Worm (Caenorhabditis elegans) whole organism, L3 larva: ENCODE results near the gene fbxa-182.

Source experiments
- R02D3.7 ChIP-seq: fragments of 150-350 bp; optimal IDR thresholded peaks from 2 replicates; lab custom pipeline; 2014; ENCODE audit warnings: missing biosample characterization, missing genetic modification characterization
- ZK546.5 ChIP-seq: sonication (generic microtip); optimal IDR thresholded peaks from 2 replicates; lab custom pipeline; 2017; ENCODE audit warnings: missing biosample characterization, missing genetic modification characterization
- aly-2 ChIP-seq: fragments of 150-350 bp; optimal IDR thresholded peaks from 2 replicates; lab custom pipeline; 2014; ENCODE audit warnings: missing biosample characterization, missing genetic modification characterization
- ama-1 ChIP-seq: fragments of 150-350 bp; optimal IDR thresholded peaks from 2 replicates; lab custom pipeline; 2018
- ceh-28 ChIP-seq: fragments of 150-350 bp; optimal IDR thresholded peaks from 2 replicates; lab custom pipeline; 2014; ENCODE audit warnings: missing biosample characterization, missing genetic modification reagents, missing genetic modification characterization
- egl-27 ChIP-seq: sonication (generic microtip); optimal IDR thresholded peaks from 4 replicates; lab custom pipeline; 2017; ENCODE audit warnings: missing biosample characterization, missing genetic modification reagents, missing genetic modification characterization
- lin-39 ChIP-seq: fragments of 150-350 bp; optimal IDR thresholded peaks from 2 replicates; lab custom pipeline; 2018; ENCODE audit warnings: missing biosample characterization, missing genetic modification reagents, missing genetic modification characterization
- nfya-1 ChIP-seq: sonication (generic microtip); optimal IDR thresholded peaks from 2 replicates; lab custom pipeline; 2017; ENCODE audit warnings: missing genetic modification characterization, mild to moderate bottlenecking, missing compliant biosample characterization, antibody characterized with exemption, moderate library complexity; ENCODE audit not compliant: insufficient read depth
- nhr-11 ChIP-seq: fragments of 150-350 bp; optimal IDR thresholded peaks from 2 replicates; lab custom pipeline; 2014; ENCODE audit warnings: missing biosample characterization, missing genetic modification characterization
- nhr-237 ChIP-seq: fragments of 150-350 bp; optimal IDR thresholded peaks from 2 replicates; lab custom pipeline; 2014; ENCODE audit warnings: missing biosample characterization, missing genetic modification characterization
- nhr-76 ChIP-seq: fragments of 150-350 bp; sonication (generic microtip); optimal IDR thresholded peaks from 5 replicates; lab custom pipeline; 2014; ENCODE audit warnings: missing biosample characterization, missing genetic modification characterization
- sea-2 ChIP-seq: fragments of 150-350 bp; sonication (generic microtip); optimal IDR thresholded peaks from 4 replicates; lab custom pipeline; 2014; ENCODE audit warnings: missing biosample characterization, missing genetic modification reagents, missing genetic modification characterization
- snpc-4 ChIP-seq: fragments of 150-350 bp; optimal IDR thresholded peaks from 2 replicates; lab custom pipeline; 2014; ENCODE audit warnings: missing biosample characterization, missing genetic modification characterization
- ztf-11 ChIP-seq: fragments of 150-350 bp; optimal IDR thresholded peaks from 2 replicates; lab custom pipeline; 2014; ENCODE audit warnings: missing biosample characterization, missing genetic modification characterization

- TF ChIP-seq ama-1 (lab: Kevin White, UChicago) (no peak), nhr-76 (tag; lab: Kevin White, UChicago) (no peak), R02D3.7 (tag; lab: Kevin White, UChicago) (no peak), ztf-11 (tag; lab: Kevin White, UChicago) (no peak), nhr-237 (no peak), ZK546.5 (no peak), nfya-1 (tag; lab: Kevin White, UChicago) (no peak), lin-39 (tag; lab: Kevin White, UChicago) (no peak), aly-2 (no peak), sea-2 (no peak), ceh-28 (no peak), egl-27 (tag; lab: Kevin White, UChicago) (no peak), nhr-11 (tag; lab: Kevin White, UChicago) (no peak), snpc-4 (no peak)
Measured at ce11 chrII:2390884-2391283, 21.7 kb downstream of the fbxa-182 start, which contains the start of gene F16G10.10.
